Fruit fly (Drosophila melanogaster): ENCODE data around the gene CAH8.
A peak's percentile ranks its signal among the peaks of the same experiment; 100 is the strongest.

CAH8 gene

dm6 chr3R:22397068-22397700, 7.7 kb upstream of the CAH8 start (continued):
- no peak for TF ChIP-seq E2f1 (GFP tag; IDR thresholded peaks at IDR 0.05)
- TF ChIP-seq CG2116 (GFP tag; optimal IDR thresholded peaks at IDR 0.05): peak; percentile 7
- TF ChIP-seq Eip74EF (GFP tag; optimal IDR thresholded peaks at IDR 0.05): peak; percentile 4 to 99
- TF ChIP-seq tap (tag; optimal IDR thresholded peaks at IDR 0.05): no peak
- TF ChIP-seq Atf3 (GFP tag; optimal IDR thresholded peaks at IDR 0.05): no peak
- no peak for TF ChIP-seq ac (GFP tag; optimal IDR thresholded peaks at IDR 0.05)
- no peak for TF ChIP-seq yki (optimal IDR thresholded peaks at IDR 0.05)
- no peak for TF ChIP-seq hth (optimal IDR thresholded peaks at IDR 0.05)
- peak; percentile 54; the same call in 1 of the 2 replicates for TF ChIP-seq CG13287 (GFP tag; IDR thresholded peaks at IDR 0.05; ENCODE audit: partially characterized antibody)
- no peak for TF ChIP-seq Taf1 (GFP tag; IDR thresholded peaks at IDR 0.05)
- TF ChIP-seq sens (GFP tag): peak; percentile 68
- no peak for TF ChIP-seq CG11560 (tag; IDR thresholded peaks at IDR 0.05)
- no peak for TF ChIP-seq CG1529 (GFP tag; optimal IDR thresholded peaks at IDR 0.05)
- TF ChIP-seq Med (GFP tag): peak; percentile 63
- TF ChIP-seq CG4360 (GFP tag; IDR thresholded peaks at IDR 0.05): 0 out of 2 replicates have a peak, but pooled peaks have one; percentile 16
- no peak for TF ChIP-seq NC2α (GFP tag; optimal IDR thresholded peaks at IDR 0.05)
- no peak for TF ChIP-seq CG4707 (GFP tag; optimal IDR thresholded peaks at IDR 0.05)
- TF ChIP-seq Atf-2 (GFP tag; optimal IDR thresholded peaks at IDR 0.05): no peak
- peak; percentile 83 for TF ChIP-seq bbx (GFP tag; IDR thresholded peaks at IDR 0.05; ENCODE audit: partially characterized antibody)
- no peak for TF ChIP-seq ap (GFP tag; IDR thresholded peaks at IDR 0.05)
- no peak for TF ChIP-seq Hmx (GFP tag; optimal IDR thresholded peaks at IDR 0.05)
- TF ChIP-seq btn (GFP tag; optimal IDR thresholded peaks at IDR 0.05): no peak
- peak; percentile 93 for TF ChIP-seq mld (GFP tag; IDR thresholded peaks at IDR 0.05; ENCODE audit: partially characterized antibody)
- TF ChIP-seq CG8281 (tag; optimal IDR thresholded peaks at IDR 0.05): no peak
- TF ChIP-seq CG14860 (GFP tag; IDR thresholded peaks at IDR 0.05; ENCODE audit: partially characterized antibody): peak; percentile 88
- peak; percentile 1 for TF ChIP-seq CG33557 (GFP tag; optimal IDR thresholded peaks at IDR 0.05)
- no peak for TF ChIP-seq peb (GFP tag; IDR thresholded peaks at IDR 0.05)
- no peak for TF ChIP-seq CG30403 (GFP tag; optimal IDR thresholded peaks at IDR 0.05)
- TF ChIP-seq Sry-β (GFP tag; optimal IDR thresholded peaks at IDR 0.05): no peak
- no peak for TF ChIP-seq B-H2 (GFP tag; optimal IDR thresholded peaks at IDR 0.05)
- peak; percentile 92 for TF ChIP-seq Opbp (GFP tag; IDR thresholded peaks at IDR 0.05; ENCODE audit: partially characterized antibody)
- TF ChIP-seq CG12219 (GFP tag; optimal IDR thresholded peaks at IDR 0.05): no peak
- TF ChIP-seq CG12104 (GFP tag; optimal IDR thresholded peaks at IDR 0.05): no peak
- no peak for TF ChIP-seq CG18599 (GFP tag; optimal IDR thresholded peaks at IDR 0.05)
- TF ChIP-seq vnd (GFP tag; IDR thresholded peaks at IDR 0.05; ENCODE audit: partially characterized antibody): peak; percentile 63; the same call in 2 of the 3 replicates
- TF ChIP-seq CG10147 (GFP tag; optimal IDR thresholded peaks at IDR 0.05): peak; percentile 21
- TF ChIP-seq CG7928 (GFP tag; optimal IDR thresholded peaks at IDR 0.05): no peak
- TF ChIP-seq CG17328 (GFP tag; IDR thresholded peaks at IDR 0.05): 0 out of 2 replicates have a peak, but pooled peaks have one; percentile 20
- TF ChIP-seq pan (optimal IDR thresholded peaks at IDR 0.05): no peak
- TF ChIP-seq pan (GFP tag; optimal IDR thresholded peaks at IDR 0.05 in 1 of 2, IDR thresholded peaks at IDR 0.05 in 1 of 2): peak in 1 of 2 experiments; percentile 12
- TF ChIP-seq cg (GFP tag; optimal IDR thresholded peaks at IDR 0.05): no peak
- no peak for TF ChIP-seq esg (GFP tag; conservative IDR thresholded peaks at IDR 0.05)
- TF ChIP-seq chinmo (GFP tag; IDR thresholded peaks at IDR 0.05; ENCODE audit: partially characterized antibody): peak; percentile 95
- no peak for TF ChIP-seq lmd (GFP tag; IDR thresholded peaks at IDR 0.05)
- TF ChIP-seq Hr39 (optimal IDR thresholded peaks at IDR 0.05): no peak
- no peak for TF ChIP-seq sim (GFP tag; IDR thresholded peaks at IDR 0.05)
- TF ChIP-seq ara (GFP tag; IDR thresholded peaks at IDR 0.05): no peak
- no peak for TF ChIP-seq CG6765 (GFP tag; optimal IDR thresholded peaks at IDR 0.05)
- TF ChIP-seq CG15073 (GFP tag; optimal IDR thresholded peaks at IDR 0.05): no peak
- peak; percentile 87 for TF ChIP-seq Bgb (GFP tag; IDR thresholded peaks at IDR 0.05; ENCODE audit: partially characterized antibody)
- peak; percentile 55 for TF ChIP-seq CTCF (GFP tag; optimal IDR thresholded peaks at IDR 0.05)

Data from whole organism, embryonic.